Fruit fly (Drosophila melanogaster) whole organism, pupa: ENCODE data around the gene Atg6.

Experiments
- CG10348 ChIP-seq: fragments of 200-800 bp; sonication (Bioruptor generic); IDR thresholded peaks from 2 replicates; pipeline ENCODE4 v1.3.6; 2022; ENCODE audit warnings: missing biosample characterization, missing genetic modification characterization
- CG12605 ChIP-seq: fragments of 200-800 bp; sonication (Bioruptor generic); IDR thresholded peaks from 2 replicates; pipeline ENCODE4 v1.3.6; 2022; ENCODE audit warnings: missing biosample characterization, missing genetic modification characterization
- CG13204 ChIP-seq: fragments of 200-800 bp; sonication (Bioruptor generic); optimal IDR thresholded peaks from 2 replicates; lab custom pipeline; 2018; ENCODE audit warnings: missing biosample characterization, mild to moderate bottlenecking, missing genetic modification characterization, moderate library complexity
- CG14655 ChIP-seq: fragments of 200-800 bp; sonication (Bioruptor generic); optimal IDR thresholded peaks from 3 replicates; lab custom pipeline; 2017; ENCODE audit warnings: mild to moderate bottlenecking, missing biosample characterization, missing genetic modification reagents, missing genetic modification characterization
- CG15710 ChIP-seq: fragments of 200-800 bp; sonication (Bioruptor generic); optimal IDR thresholded peaks from 2 replicates; lab custom pipeline; 2018; ENCODE audit warnings: missing biosample characterization, mild to moderate bottlenecking, missing genetic modification characterization, moderate library complexity
- CG17806 ChIP-seq: fragments of 200-800 bp; sonication (Bioruptor generic); optimal IDR thresholded peaks from 2 replicates; lab custom pipeline; 2018; ENCODE audit warnings: missing biosample characterization, mild to moderate bottlenecking, missing genetic modification characterization, moderate library complexity
- CG32121 ChIP-seq: fragments of 200-800 bp; sonication (Bioruptor generic); IDR thresholded peaks from 2 replicates; pipeline ENCODE4 v1.3.6; 2022; ENCODE audit warnings: missing biosample characterization, missing genetic modification characterization
- CG34367 ChIP-seq: fragments of 200-800 bp; sonication (Bioruptor generic); optimal IDR thresholded peaks from 2 replicates; lab custom pipeline; 2018; ENCODE audit warnings: missing biosample characterization, mild to moderate bottlenecking, missing genetic modification characterization
- CG4496 ChIP-seq: fragments of 200-800 bp; sonication (Bioruptor generic); IDR thresholded peaks from 3 replicates; pipeline ENCODE4 v1.3.6; 2022; ENCODE audit warnings: missing biosample characterization, missing genetic modification characterization
- CG8159 ChIP-seq: fragments of 200-800 bp; sonication (Bioruptor generic); optimal IDR thresholded peaks from 3 replicates; lab custom pipeline; 2018; ENCODE audit warnings: missing biosample characterization, mild to moderate bottlenecking, missing genetic modification characterization, moderate library complexity
- CG8301 ChIP-seq: fragments of 200-800 bp; sonication (Bioruptor generic); optimal IDR thresholded peaks from 2 replicates; lab custom pipeline; 2018; ENCODE audit warnings: missing biosample characterization, mild to moderate bottlenecking, missing genetic modification characterization
- CG9948 ChIP-seq: fragments of 200-800 bp; sonication (Bioruptor generic); optimal IDR thresholded peaks from 2 replicates; lab custom pipeline; 2018; ENCODE audit warnings: missing biosample characterization, mild to moderate bottlenecking, missing genetic modification characterization, moderate library complexity
- D1 ChIP-seq: fragments of 200-800 bp; sonication (Bioruptor generic); optimal IDR thresholded peaks from 2 replicates; lab custom pipeline; 2018; ENCODE audit warnings: missing biosample characterization, mild to moderate bottlenecking, missing genetic modification characterization, moderate library complexity
- EcR ChIP-seq: fragments of 200-800 bp; sonication (Bioruptor generic); optimal IDR thresholded peaks from 3 replicates; lab custom pipeline; 2019; ENCODE audit warnings: missing biosample characterization, missing genetic modification characterization, mild to moderate bottlenecking, moderate library complexity, missing genetic modification reagents
- Ets98B ChIP-seq: fragments of 200-800 bp; sonication (Bioruptor generic); IDR thresholded peaks from 2 replicates; pipeline ENCODE4 v1.3.6; 2022; ENCODE audit warnings: missing biosample characterization, missing genetic modification characterization
- Pif1A ChIP-seq: fragments of 200-800 bp; sonication (Bioruptor generic); optimal IDR thresholded peaks from 3 replicates; lab custom pipeline; 2016; ENCODE audit warnings: missing biosample characterization, missing genetic modification characterization
- Pif1B ChIP-seq: fragments of 200-800 bp; sonication (Bioruptor generic); optimal IDR thresholded peaks from 3 replicates; lab custom pipeline; 2016; ENCODE audit warnings: missing biosample characterization, missing genetic modification characterization
- Snoo ChIP-seq: fragments of 200-800 bp; sonication (Bioruptor generic); optimal IDR thresholded peaks from 3 replicates; lab custom pipeline; 2017; ENCODE audit warnings: missing biosample characterization, mild to moderate bottlenecking, missing genetic modification characterization, inconsistent platforms
- fd96Ca ChIP-seq: fragments of 200-800 bp; sonication (Bioruptor generic); IDR thresholded peaks from 3 replicates; pipeline ENCODE4 v1.3.6; 2022; ENCODE audit warnings: missing biosample characterization, missing genetic modification characterization
- gl ChIP-seq: fragments of 200-800 bp; sonication (Bioruptor generic); optimal IDR thresholded peaks from 2 replicates; lab custom pipeline; 2018; ENCODE audit warnings: missing biosample characterization, mild to moderate bottlenecking, missing genetic modification characterization
- rn ChIP-seq: fragments of 200-800 bp; sonication (Bioruptor generic); IDR thresholded peaks from 2 replicates; pipeline ENCODE4 v1.3.6; 2022; ENCODE audit warnings: missing biosample characterization, missing genetic modification characterization

The Atg6 gene

dm6 chr3R:24050690-24051440 is at the start of gene Atg6, which contains the start of gene Pisd:
TSS of gene Atg6 (minus strand) at chr3R:24050782.
TSS of gene Pisd (plus strand) at chr3R:24050783.
- no peak for TF ChIP-seq fd96Ca (GFP tag; lab: Robert Waterston, UW)
- no peak for TF ChIP-seq CG32121 (GFP tag; lab: Robert Waterston, UW)
- no peak for TF ChIP-seq CG34367 (tag; lab: Kevin White, UChicago)
- TF ChIP-seq Pif1B (GFP tag; lab: Kevin White, UChicago), result no peak
- TF ChIP-seq CG9948 (tag; lab: Kevin White, UChicago), result no peak
- TF ChIP-seq EcR (GFP tag; lab: Kevin White, UChicago), result peak; percentile 41
- TF ChIP-seq CG12605 (GFP tag; lab: Robert Waterston, UW), result 0 out of 2 replicates have a peak, but pooled peaks have one; percentile 9
- peak; percentile 16; the same call in 1 of the 2 replicates for TF ChIP-seq Ets98B
- TF ChIP-seq CG8159 (tag; lab: Kevin White, UChicago), result peak; percentile 20
- TF ChIP-seq CG4496 (GFP tag; lab: Robert Waterston, UW), result 0 out of 3 replicates have a peak, but pooled peaks have one; percentile 27
- no peak for TF ChIP-seq rn (GFP tag; lab: Robert Waterston, UW)
- no peak for TF ChIP-seq CG14655
- TF ChIP-seq CG15710 (tag; lab: Kevin White, UChicago), result peak; percentile 15
- TF ChIP-seq CG8301 (tag; lab: Kevin White, UChicago), result no peak
- TF ChIP-seq D1, result no peak
- TF ChIP-seq CG10348, result no peak
- TF ChIP-seq gl (tag; lab: Kevin White, UChicago), result no peak
- no peak for TF ChIP-seq Pif1A (GFP tag; lab: Kevin White, UChicago)
- peak; percentile 6 for TF ChIP-seq Snoo
- no peak for TF ChIP-seq CG13204 (GFP tag; lab: Kevin White, UChicago)
- no peak for TF ChIP-seq CG17806 (tag; lab: Kevin White, UChicago)
- TF ChIP-seq, all 21 proteins: peak for 7

- TF ChIP-seq D1 (no peak), Ets98B (peak; percentile 81), Snoo (peak; percentile 38), CG8159 (tag; lab: Kevin White, UChicago) (peak; percentile 58), fd96Ca (GFP tag; lab: Robert Waterston, UW) (peak; percentile 85), CG15710 (tag; lab: Kevin White, UChicago) (peak; percentile 62), CG8301 (tag; lab: Kevin White, UChicago) (peak; percentile 70), CG34367 (tag; lab: Kevin White, UChicago) (peak; percentile 48), CG10348 (no peak), CG32121 (GFP tag; lab: Robert Waterston, UW) (peak; percentile 79; the same call in 1 of the 2 replicates), CG4496 (GFP tag; lab: Robert Waterston, UW) (peak; percentile 75), CG13204 (GFP tag; lab: Kevin White, UChicago) (no peak), CG17806 (tag; lab: Kevin White, UChicago) (peak; percentile 55), CG12605 (GFP tag; lab: Robert Waterston, UW) (peak; percentile 76), CG14655 (peak; percentile 74), EcR (GFP tag; lab: Kevin White, UChicago) (peak; percentile 47), Pif1A (GFP tag; lab: Kevin White, UChicago) (peak; percentile 76), CG9948 (tag; lab: Kevin White, UChicago) (peak; percentile 59), Pif1B (GFP tag; lab: Kevin White, UChicago) (peak; percentile 58), gl (tag; lab: Kevin White, UChicago) (peak; percentile 28), rn (GFP tag; lab: Robert Waterston, UW) (0 out of 2 replicates have a peak, but pooled peaks have one; percentile 41)
These were observed 48.8 kb upstream of the Atg6 start for dm6 chr3R:24099039-24100026.

dm6 chr3R:24093430-24093829 is 42.8 kb upstream of the Atg6 start:
- no peak for TF ChIP-seq gl (tag; lab: Kevin White, UChicago)
- TF ChIP-seq Snoo, result no peak
- no peak for TF ChIP-seq CG4496 (GFP tag; lab: Robert Waterston, UW)
- TF ChIP-seq CG17806 (tag; lab: Kevin White, UChicago), result no peak
- no peak for TF ChIP-seq CG12605 (GFP tag; lab: Robert Waterston, UW)
- no peak for TF ChIP-seq CG32121 (GFP tag; lab: Robert Waterston, UW)
- TF ChIP-seq D1, result no peak
- no peak for TF ChIP-seq CG8159 (tag; lab: Kevin White, UChicago)
- no peak for TF ChIP-seq CG8301 (tag; lab: Kevin White, UChicago)
- TF ChIP-seq CG14655, result no peak
- no peak for TF ChIP-seq Ets98B
- TF ChIP-seq CG9948 (tag; lab: Kevin White, UChicago), result no peak
- TF ChIP-seq, all 21 proteins: peak for 0

- TF ChIP-seq Pif1A (GFP tag; lab: Kevin White, UChicago) (no peak), CG9948 (tag; lab: Kevin White, UChicago) (no peak), fd96Ca (GFP tag; lab: Robert Waterston, UW) (0 out of 3 replicates have a peak, but pooled peaks have one; percentile 13), CG8301 (tag; lab: Kevin White, UChicago) (no peak), CG34367 (tag; lab: Kevin White, UChicago) (no peak)
These were observed 42.1 kb upstream of the Atg6 start for dm6 chr3R:24092590-24093151.
